Fruit fly (Drosophila melanogaster): Measurements from ENCODE around the gene pkm.

dm6 chrX:11620527-11620926, 36.6 kb upstream of the pkm start:
- TF ChIP-seq fru (GFP tag; optimal IDR thresholded peaks at IDR 0.05) = no peak
- TF ChIP-seq psq (GFP tag; optimal IDR thresholded peaks at IDR 0.05) = no peak
- no peak for TF ChIP-seq Hr78 (GFP tag; optimal IDR thresholded peaks at IDR 0.05)
- TF ChIP-seq pan (optimal IDR thresholded peaks at IDR 0.05) = no peak
- no peak for TF ChIP-seq Dif (GFP tag; optimal IDR thresholded peaks at IDR 0.05; ENCODE audit: partially characterized antibody)
- TF ChIP-seq CG32264 (GFP tag; optimal IDR thresholded peaks at IDR 0.05) = no peak
